Fruit fly (Drosophila melanogaster) whole organism, embryonic: ENCODE results near the gene CG14721.

Experiments
- CG10321 ChIP-seq: fragments of 200-800 bp; sonication (Bioruptor generic); IDR thresholded peaks from 2 replicates; pipeline ENCODE4 v1.3.6; 2022; ENCODE audit warnings: missing biosample characterization, missing genetic modification characterization
- CG10366 ChIP-seq: fragments of 200-800 bp; sonication (Bioruptor generic); IDR thresholded peaks from 2 replicates; pipeline ENCODE4 v1.3.6; 2022; ENCODE audit warnings: missing biosample characterization, missing genetic modification characterization
- CG10462 ChIP-seq: fragments of 200-800 bp; sonication (Bioruptor generic); optimal IDR thresholded peaks from 2 replicates; lab custom pipeline; 2016; ENCODE audit warnings: missing biosample characterization, missing genetic modification characterization
- CG10959 ChIP-seq: fragments of 200-800 bp; sonication (Bioruptor generic); IDR thresholded peaks from 2 replicates; pipeline ENCODE4 v1.3.6; 2022; ENCODE audit warnings: missing biosample characterization, missing genetic modification characterization
- CG11085 ChIP-seq: fragments of 200-800 bp; sonication (Bioruptor generic); IDR thresholded peaks from 2 replicates; pipeline ENCODE4 v1.3.6; 2022; ENCODE audit warnings: missing biosample characterization, missing genetic modification characterization
- CG15011 ChIP-seq: fragments of 200-800 bp; sonication (Bioruptor generic); optimal IDR thresholded peaks from 3 replicates; lab custom pipeline; 2018; ENCODE audit warnings: missing biosample characterization, mild to moderate bottlenecking, missing genetic modification characterization
- CG15269 ChIP-seq: fragments of 200-800 bp; sonication (Bioruptor generic); optimal IDR thresholded peaks from 2 replicates; lab custom pipeline; 2018; ENCODE audit warnings: missing biosample characterization, mild to moderate bottlenecking, missing genetic modification characterization, moderate library complexity
- CG15479 ChIP-seq: fragments of 200-800 bp; sonication (Bioruptor generic); optimal IDR thresholded peaks from 3 replicates; lab custom pipeline; 2019; ENCODE audit warnings: missing biosample characterization, mild to moderate bottlenecking, missing genetic modification characterization, moderate library complexity
- CG1603 ChIP-seq: fragments of 200-800 bp; sonication (Bioruptor generic); optimal IDR thresholded peaks from 2 replicates; lab custom pipeline; 2019; ENCODE audit warnings: missing biosample characterization, mild to moderate bottlenecking, missing genetic modification characterization, moderate library complexity
- CG17385 ChIP-seq: fragments of 200-800 bp; sonication (Bioruptor generic); optimal IDR thresholded peaks from 3 replicates; lab custom pipeline; 2018; ENCODE audit warnings: missing biosample characterization, mild to moderate bottlenecking, missing genetic modification characterization
- CG1792 ChIP-seq: fragments of 200-800 bp; sonication (Bioruptor generic); optimal IDR thresholded peaks from 2 replicates; lab custom pipeline; 2016; ENCODE audit warnings: missing biosample characterization, missing genetic modification characterization
- CG2129 ChIP-seq: fragments of 200-800 bp; sonication (Bioruptor generic); IDR thresholded peaks from 2 replicates; pipeline ENCODE4 v1.3.6; 2022; ENCODE audit warnings: missing biosample characterization, missing genetic modification characterization; ENCODE audit not compliant: partially characterized antibody
- CG31224 ChIP-seq: fragments of 200-800 bp; sonication (Bioruptor generic); IDR thresholded peaks from 2 replicates; pipeline ENCODE4 v1.3.6; 2022; ENCODE audit warnings: missing biosample characterization, missing genetic modification characterization
- CG43689 ChIP-seq: fragments of 200-800 bp; sonication (Bioruptor generic); IDR thresholded peaks from 2 replicates; pipeline ENCODE4 v1.3.6; 2022; ENCODE audit warnings: missing biosample characterization, missing genetic modification characterization
- CG4617 ChIP-seq: fragments of 200-800 bp; sonication (Bioruptor generic); optimal IDR thresholded peaks from 3 replicates; lab custom pipeline; 2016; ENCODE audit warnings: missing biosample characterization, missing genetic modification characterization, borderline replicate concordance
- CG4707 ChIP-seq: fragments of 200-800 bp; sonication (Bioruptor generic); optimal IDR thresholded peaks from 2 replicates; lab custom pipeline; 2018; ENCODE audit warnings: missing biosample characterization, mild to moderate bottlenecking, missing genetic modification characterization, moderate library complexity
- CG4820 ChIP-seq: fragments of 200-800 bp; sonication (Bioruptor generic); optimal IDR thresholded peaks from 3 replicates; lab custom pipeline; 2016; ENCODE audit warnings: missing biosample characterization, missing genetic modification characterization
- CkIIα-i1 ChIP-seq: fragments of 200-800 bp; sonication (Bioruptor generic); IDR thresholded peaks from 2 replicates; pipeline ENCODE4 v1.3.6; 2022; ENCODE audit warnings: missing biosample characterization, missing genetic modification characterization
- D19B ChIP-seq: fragments of 200-800 bp; sonication (Bioruptor generic); optimal IDR thresholded peaks from 2 replicates; lab custom pipeline; 2017; ENCODE audit warnings: missing biosample characterization, mild to moderate bottlenecking, missing genetic modification characterization
- HLH3B ChIP-seq: fragments of 200-800 bp; sonication (Bioruptor generic); IDR thresholded peaks from 2 replicates; pipeline ENCODE4 v1.3.6; 2022; ENCODE audit warnings: missing biosample characterization, missing genetic modification characterization
- Hr78 ChIP-seq, 2 experiments: fragments of 200-800 bp in 1 of 2; fragments of >200 bp in 1 of 2; sonication (Bioruptor generic) in 1 of 2; optimal IDR thresholded peaks; 2 replicates each; lab custom pipeline; 2017 to 2019; ENCODE audit warnings: missing biosample characterization in 2 of 2, missing genetic modification characterization in 2 of 2, mild to moderate bottlenecking in 1 of 2, moderate library complexity in 1 of 2
- aop ChIP-seq: fragments of 200-800 bp; sonication (Bioruptor generic); IDR thresholded peaks from 2 replicates; pipeline ENCODE4 v1.3.6; 2022; ENCODE audit warnings: missing biosample characterization, missing genetic modification characterization
- ap ChIP-seq: fragments of 200-800 bp; sonication (Bioruptor generic); IDR thresholded peaks from 2 replicates; pipeline ENCODE4 v1.3.6; 2022; ENCODE audit warnings: missing biosample characterization, missing genetic modification characterization
- bsh ChIP-seq, 2 experiments: fragments of 200-800 bp; sonication (Bioruptor generic); optimal IDR thresholded peaks; 2 replicates each; lab custom pipeline; 2017 to 2018; ENCODE audit warnings: mild to moderate bottlenecking in 2 of 2, missing biosample characterization in 2 of 2, missing genetic modification characterization in 2 of 2, moderate library complexity in 1 of 2
- caup ChIP-seq: fragments of 200-800 bp; sonication (Bioruptor generic); optimal IDR thresholded peaks from 3 replicates; lab custom pipeline; 2017; ENCODE audit warnings: missing biosample characterization, mild to moderate bottlenecking, missing genetic modification characterization, moderate library complexity; ENCODE audit not compliant: severe bottlenecking
- cg ChIP-seq: fragments of 200-800 bp; sonication (Bioruptor generic); optimal IDR thresholded peaks from 3 replicates; lab custom pipeline; 2019; ENCODE audit warnings: missing biosample characterization, mild to moderate bottlenecking, missing genetic modification characterization, moderate library complexity
- chif ChIP-seq, 2 experiments: fragments of 200-800 bp; sonication (Bioruptor generic); optimal IDR thresholded peaks; 3 replicates each; lab custom pipeline; 2016; ENCODE audit warnings: missing biosample characterization in 2 of 2, missing genetic modification characterization in 2 of 2
- chinmo ChIP-seq: fragments of 200-800 bp; sonication (Bioruptor generic); IDR thresholded peaks from 4 replicates; pipeline ENCODE4 v1.3.6; 2022; ENCODE audit warnings: missing biosample characterization, missing genetic modification characterization; ENCODE audit not compliant: partially characterized antibody
- emc ChIP-seq: fragments of 200-800 bp; sonication (Bioruptor generic); optimal IDR thresholded peaks from 2 replicates; lab custom pipeline; 2016; ENCODE audit warnings: missing biosample characterization, missing genetic modification characterization
- fd102C ChIP-seq: fragments of 200-800 bp; sonication (Bioruptor generic); optimal IDR thresholded peaks from 2 replicates; lab custom pipeline; 2018; ENCODE audit warnings: missing biosample characterization, mild to moderate bottlenecking, missing genetic modification characterization, moderate library complexity
- h ChIP-seq: fragments of >200 bp; optimal IDR thresholded peaks from 2 replicates; lab custom pipeline; 2017
- jigr1 ChIP-seq: fragments of 200-800 bp; sonication (Bioruptor generic); IDR thresholded peaks from 3 replicates; pipeline ENCODE4 v1.3.6; 2022; ENCODE audit warnings: missing biosample characterization, missing genetic modification characterization
- jing ChIP-seq: fragments of 200-800 bp; sonication (Bioruptor generic); optimal IDR thresholded peaks from 2 replicates; lab custom pipeline; 2018; ENCODE audit warnings: missing biosample characterization, mild to moderate bottlenecking, missing genetic modification characterization
- klu ChIP-seq: fragments of 200-800 bp; sonication (Bioruptor generic); IDR thresholded peaks from 2 replicates; pipeline ENCODE4 v1.3.6; 2022; ENCODE audit warnings: missing biosample characterization, missing genetic modification characterization
- knrl ChIP-seq: fragments of 200-800 bp; sonication (Bioruptor generic); IDR thresholded peaks from 3 replicates; pipeline ENCODE4 v1.3.6; 2022; ENCODE audit warnings: missing biosample characterization, missing genetic modification characterization; ENCODE audit not compliant: partially characterized antibody
- lov ChIP-seq, 2 experiments: fragments of 200-800 bp in 1 of 2; fragments of >200 bp in 1 of 2; sonication (Bioruptor generic) in 1 of 2; IDR thresholded peaks in 1 of 2; optimal IDR thresholded peaks in 1 of 2; 2 replicates in 1 of 2; 3 replicates in 1 of 2; pipeline versions ENCODE4 v1.3.6 to Lab custom; 2017 to 2022; ENCODE audit warnings: missing biosample characterization in 1 of 2, missing genetic modification characterization in 1 of 2
- oc ChIP-seq: fragments of 200-800 bp; sonication (Bioruptor generic); optimal IDR thresholded peaks from 2 replicates; lab custom pipeline; 2018; ENCODE audit warnings: missing biosample characterization, mild to moderate bottlenecking, missing genetic modification characterization, moderate library complexity
- peb ChIP-seq: fragments of 200-800 bp; sonication (Bioruptor generic); IDR thresholded peaks from 2 replicates; pipeline ENCODE4 v1.3.6; 2022; ENCODE audit warnings: missing biosample characterization, missing genetic modification characterization
- pum ChIP-seq: fragments of 200-800 bp; sonication (Bioruptor generic); optimal IDR thresholded peaks from 2 replicates; lab custom pipeline; 2016; ENCODE audit warnings: missing biosample characterization, missing genetic modification characterization
- sd ChIP-seq: fragments of 200-800 bp; sonication (Bioruptor generic); optimal IDR thresholded peaks from 3 replicates; lab custom pipeline; 2018; ENCODE audit warnings: missing biosample characterization, mild to moderate bottlenecking, missing genetic modification characterization, moderate library complexity
- sens ChIP-seq: fragments of 200-800 bp; sonication (Bioruptor generic); peaks from one replicate; lab custom pipeline; 2016; ENCODE audit warnings: missing biosample characterization, missing genetic modification characterization
- sna ChIP-seq: fragments of 200-800 bp; sonication (Bioruptor generic); IDR thresholded peaks from 2 replicates; pipeline ENCODE4 v1.3.6; 2022; ENCODE audit warnings: missing biosample characterization, missing genetic modification characterization; ENCODE audit not compliant: partially characterized antibody
- tio ChIP-seq: fragments of 200-800 bp; sonication (Bioruptor generic); optimal IDR thresholded peaks from 2 replicates; lab custom pipeline; 2017; ENCODE audit warnings: missing biosample characterization, missing genetic modification characterization, inconsistent platforms
- tup ChIP-seq: fragments of 200-800 bp; sonication (Bioruptor generic); optimal IDR thresholded peaks from 2 replicates; lab custom pipeline; 2016; ENCODE audit warnings: missing biosample characterization, mild to moderate bottlenecking, missing genetic modification characterization, moderate library complexity
- unpg ChIP-seq: fragments of 200-800 bp; sonication (Bioruptor generic); optimal IDR thresholded peaks from 3 replicates; lab custom pipeline; 2018; ENCODE audit warnings: missing biosample characterization, mild to moderate bottlenecking, missing genetic modification characterization, moderate library complexity
- vvl ChIP-seq: fragments of 200-800 bp; sonication (Bioruptor generic); IDR thresholded peaks from 2 replicates; pipeline ENCODE4 v1.3.6; 2022; ENCODE audit warnings: missing biosample characterization, missing genetic modification characterization
- zen2 ChIP-seq: fragments of 200-800 bp; sonication (Bioruptor generic); IDR thresholded peaks from 3 replicates; pipeline ENCODE4 v1.3.6; 2022; ENCODE audit warnings: missing biosample characterization, missing genetic modification characterization; ENCODE audit not compliant: partially characterized antibody

The CG14721 gene

DNA sequence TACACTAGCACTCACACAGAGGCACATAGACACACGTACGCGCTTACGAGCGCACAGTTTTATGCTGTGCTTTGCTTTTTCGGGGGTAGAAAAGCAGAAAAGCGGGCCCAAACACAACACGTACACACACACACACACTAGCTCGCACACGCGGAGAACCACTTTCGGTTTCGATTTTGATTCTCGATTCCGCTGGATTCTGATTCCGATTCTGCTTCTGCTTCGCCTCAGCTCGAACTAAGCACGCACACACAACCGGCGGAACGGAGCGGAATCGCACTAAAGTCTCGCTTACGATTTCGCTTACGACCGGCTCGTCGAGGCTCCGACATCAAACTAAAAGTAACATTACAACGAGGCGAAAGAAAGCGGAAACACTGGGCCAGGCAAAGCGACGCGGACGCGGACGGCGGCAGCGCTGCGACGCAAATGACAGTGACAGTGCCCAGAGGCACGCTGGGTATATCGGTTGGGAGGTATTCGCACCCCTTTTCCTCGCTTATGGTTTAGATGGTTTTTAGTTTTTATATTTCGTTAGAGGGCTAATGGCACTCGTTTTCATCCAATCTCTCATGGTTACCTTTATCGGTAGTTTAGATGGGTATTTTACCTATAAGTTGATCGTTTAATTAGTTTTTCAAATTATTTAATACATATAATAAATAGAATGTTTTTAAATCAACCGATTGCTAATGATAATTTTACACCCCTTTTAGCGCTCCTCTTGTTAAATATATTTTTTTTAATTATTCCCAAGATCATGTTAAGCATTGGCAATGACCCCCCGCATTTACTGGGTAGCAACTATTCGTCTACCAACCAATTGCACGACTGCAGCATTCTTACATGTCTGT, 43.0 kb downstream of the CG14721 start (continued):
- TF ChIP-seq jigr1 (GFP tag; lab: Robert Waterston, UW): no peak
- peak in 1 of 2 experiments; percentile 67 for TF ChIP-seq Hr78 (GFP tag; optimal IDR thresholded peaks at IDR 0.05; lab: Kevin White, UChicago)
- peak; percentile 8 for TF ChIP-seq oc (tag; lab: Kevin White, UChicago)
- peak; percentile 54 for TF ChIP-seq CG4707 (GFP tag; lab: Kevin White, UChicago)
- TF ChIP-seq sd: peak; percentile 77
- TF ChIP-seq zen2 (GFP tag; lab: Robert Waterston, UW): no peak
- TF ChIP-seq HLH3B (GFP tag; lab: Robert Waterston, UW): no peak
- TF ChIP-seq CG10959 (GFP tag; lab: Robert Waterston, UW): no peak
- no peak for TF ChIP-seq pum (GFP tag; lab: Kevin White, UChicago)
- no peak for TF ChIP-seq emc (GFP tag; lab: Kevin White, UChicago)
- TF ChIP-seq sna: peak; percentile 40; the same call in 1 of the 2 replicates
- peak; percentile 27 for TF ChIP-seq CG4617 (GFP tag; lab: Kevin White, UChicago)
- no peak for TF ChIP-seq unpg (GFP tag; lab: Kevin White, UChicago)
- no peak; the same call in 1 of the 2 replicates for TF ChIP-seq CG10321 (GFP tag; lab: Robert Waterston, UW)
- peak; percentile 94 for TF ChIP-seq sens (GFP tag; lab: Kevin White, UChicago)
- TF ChIP-seq CG17385 (GFP tag; lab: Kevin White, UChicago): peak; percentile 49
- TF ChIP-seq caup (GFP tag; lab: Kevin White, UChicago): peak; percentile 15
- TF ChIP-seq CG4820 (GFP tag; lab: Kevin White, UChicago): peak; percentile 58
- peak; percentile 39 for TF ChIP-seq fd102C
- TF ChIP-seq ap (GFP tag; lab: Robert Waterston, UW): no peak
- no peak for TF ChIP-seq h (lab: Kevin White, UChicago)
- no peak for TF ChIP-seq CG43689 (GFP tag; lab: Robert Waterston, UW)
- no peak for TF ChIP-seq tup (GFP tag; lab: Kevin White, UChicago)
- TF ChIP-seq cg (GFP tag; lab: Kevin White, UChicago): peak; percentile 93
- TF ChIP-seq CkIIα-i1 (GFP tag; lab: Robert Waterston, UW): no peak
- peak; percentile 2 to 40 for TF ChIP-seq chif (GFP tag; optimal IDR thresholded peaks at IDR 0.05; lab: Kevin White, UChicago)
- no peak for TF ChIP-seq CG31224 (GFP tag; lab: Robert Waterston, UW)
- no peak for TF ChIP-seq klu (GFP tag; lab: Robert Waterston, UW)
- peak; percentile 99 for TF ChIP-seq D19B (GFP tag; lab: Kevin White, UChicago)
- TF ChIP-seq CG15269 (tag; lab: Kevin White, UChicago): peak; percentile 57
- TF ChIP-seq CG10462 (GFP tag; lab: Kevin White, UChicago): peak; percentile 55
- peak; percentile 22; the same call in 1 of the 2 replicates for TF ChIP-seq CG10366 (GFP tag; lab: Robert Waterston, UW)
- TF ChIP-seq CG1603 (tag; lab: Kevin White, UChicago): peak; percentile 68
- peak; percentile 21 for TF ChIP-seq CG1792 (GFP tag; lab: Kevin White, UChicago)
- no peak for TF ChIP-seq jing (GFP tag; lab: Kevin White, UChicago)
- peak; percentile 43 to 44 for TF ChIP-seq bsh (GFP tag; optimal IDR thresholded peaks at IDR 0.05; lab: Kevin White, UChicago)
- TF ChIP-seq knrl (GFP tag; lab: Robert Waterston, UW): peak; percentile 31; the same call in 1 of the 3 replicates
- peak; percentile 94 for TF ChIP-seq chinmo (GFP tag; lab: Robert Waterston, UW)
- 0 out of 2 replicates have a peak, but pooled peaks have one; percentile 26 for TF ChIP-seq vvl (GFP tag; lab: Robert Waterston, UW)
- TF ChIP-seq CG11085 (GFP tag; lab: Robert Waterston, UW): 0 out of 2 replicates have a peak, but pooled peaks have one; percentile 15
- no peak for TF ChIP-seq CG15479 (GFP tag; lab: Kevin White, UChicago)
- no peak for TF ChIP-seq CG2129 (GFP tag; lab: Robert Waterston, UW)
- peak; percentile 71 for TF ChIP-seq aop
- TF ChIP-seq peb (GFP tag; lab: Robert Waterston, UW): no peak
- TF ChIP-seq tio: peak; percentile 79
- TF ChIP-seq lov (optimal IDR thresholded peaks at IDR 0.05; lab: Kevin White, UChicago): no peak
- TF ChIP-seq lov (GFP tag; IDR thresholded peaks at IDR 0.05; lab: Robert Waterston, UW): 0 out of 3 replicates have a peak, but pooled peaks have one; percentile 67
- TF ChIP-seq CG15011 (GFP tag; lab: Kevin White, UChicago): peak; percentile 44
